Worm (Caenorhabditis elegans) whole organism, early embryonic: ENCODE results near the gene F13E9.9.

Source experiments
- aly-1 ChIP-seq: sonication (generic microtip); optimal IDR thresholded peaks from 2 replicates; lab custom pipeline; 2016; ENCODE audit warnings: missing genetic modification characterization, missing compliant biosample characterization
- ama-1 ChIP-seq: fragments of 150-350 bp; optimal IDR thresholded peaks from 2 replicates; lab custom pipeline; 2014
- flt-1 ChIP-seq: fragments of 200-800 bp; sonication (Bioruptor generic); IDR thresholded peaks from 2 replicates; pipeline ENCODE4 v1.3.6; 2022; ENCODE audit warnings: missing genetic modification characterization, missing compliant biosample characterization
- hmbx-1 ChIP-seq: sonication (generic microtip); optimal IDR thresholded peaks from 2 replicates; lab custom pipeline; 2016; ENCODE audit warnings: mild to moderate bottlenecking, missing genetic modification characterization, missing compliant biosample characterization
- hmg-4 ChIP-seq: fragments of 200-800 bp; sonication (Bioruptor generic); optimal IDR thresholded peaks from 2 replicates; lab custom pipeline; 2018; ENCODE audit warnings: mild to moderate bottlenecking, missing genetic modification characterization, missing compliant biosample characterization
- hnd-1 ChIP-seq: sonication (generic microtip); optimal IDR thresholded peaks from 2 replicates; lab custom pipeline; 2016; ENCODE audit warnings: missing genetic modification characterization, missing compliant biosample characterization
- tbx-11 ChIP-seq: fragments of 200-800 bp; sonication (Bioruptor generic); IDR thresholded peaks from 2 replicates; pipeline ENCODE4 v1.3.6; 2022; ENCODE audit warnings: missing genetic modification characterization, missing compliant biosample characterization
- tbx-37 ChIP-seq: fragments of 200-800 bp; sonication (Bioruptor generic); conservative IDR thresholded peaks from 2 replicates; pipeline ENCODE4 v1.3.6; 2022; ENCODE audit warnings: missing genetic modification reagents, missing genetic modification characterization, missing compliant biosample characterization

DNA sequence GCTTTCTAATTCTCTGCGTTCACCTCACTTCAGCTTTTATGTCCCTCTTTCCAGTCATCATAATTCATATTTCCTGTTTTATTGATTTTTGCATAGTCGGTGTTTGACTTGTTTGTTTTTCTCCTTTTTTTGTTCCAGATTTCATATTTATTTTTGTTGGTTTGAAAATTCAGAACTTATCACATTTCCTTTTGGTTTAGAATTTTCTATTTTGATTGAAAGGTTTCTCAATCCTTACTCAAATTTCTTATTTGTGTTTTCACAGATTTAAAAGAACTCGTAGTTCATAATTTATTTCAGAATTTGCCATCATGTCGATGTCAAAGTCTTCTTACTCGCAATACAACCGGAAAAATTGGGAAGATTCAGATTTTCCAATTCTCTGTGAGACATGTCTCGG lies 37.9 kb downstream of the F13E9.9 start, which contains the start of gene rbm-22:
- no peak for TF ChIP-seq hmbx-1 (tag; lab: Kevin White, UChicago)
- TF ChIP-seq tbx-37 (GFP tag; lab: Robert Waterston, UW), result no peak
- no peak for TF ChIP-seq flt-1 (GFP tag; lab: Robert Waterston, UW)
- TF ChIP-seq tbx-11 (GFP tag; lab: Robert Waterston, UW), result no peak
- TF ChIP-seq hnd-1 (tag; lab: Kevin White, UChicago), result no peak
- TF ChIP-seq aly-1 (tag; lab: Kevin White, UChicago), result no peak
- no peak for TF ChIP-seq ama-1 (lab: Kevin White, UChicago)
- no peak for TF ChIP-seq hmg-4 (GFP tag; lab: Kevin White, UChicago)
